Worm (Caenorhabditis elegans): ENCODE measurements around the gene C45B11.6.
A peak's percentile ranks its signal among the peaks of the same experiment; 100 is the strongest.

C45B11.6 gene

DNA sequence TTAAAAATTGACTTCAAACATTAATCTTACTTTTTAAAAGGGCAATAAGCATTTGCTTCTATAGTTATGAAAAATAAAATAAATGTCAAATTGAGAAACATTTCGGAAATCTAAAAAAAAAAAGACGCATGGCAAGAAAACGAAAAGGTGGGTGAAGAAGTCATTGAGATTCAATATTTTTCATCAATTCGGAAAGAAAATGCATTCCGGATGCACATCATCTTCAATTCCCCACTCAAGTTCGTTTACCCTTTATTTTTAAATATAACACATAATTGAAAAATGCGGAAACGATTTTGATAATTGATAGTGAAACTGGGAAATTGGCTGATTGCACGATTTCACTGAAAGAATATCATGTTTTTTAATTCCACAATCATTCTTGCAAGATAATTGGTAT is 41.4 kb upstream of the C45B11.6 start, which contains the start of gene F53B7.4:
Gene F53B7.4, minus strand, starts transcription at position 101 of the 400 bp plus-strand sequence.
- TF ChIP-seq nhr-90 (tag; optimal IDR thresholded peaks at IDR 0.05): no peak
- TF ChIP-seq him-1 (tag; optimal IDR thresholded peaks at IDR 0.05): no peak
- no peak for TF ChIP-seq bed-2 (GFP tag; IDR thresholded peaks at IDR 0.05)
- TF ChIP-seq F39B2.1 (GFP tag; IDR thresholded peaks at IDR 0.05): no peak
- TF ChIP-seq B0035.1 (tag; optimal IDR thresholded peaks at IDR 0.05): no peak
- no peak for TF ChIP-seq cebp-1 (GFP tag; IDR thresholded peaks at IDR 0.05)
- no peak for TF ChIP-seq cebp-1 (tag; optimal IDR thresholded peaks at IDR 0.05)
- no peak for TF ChIP-seq ztf-22 (GFP tag; optimal IDR thresholded peaks at IDR 0.05)
- no peak for TF ChIP-seq F10E7.11 (tag; optimal IDR thresholded peaks at IDR 0.05)
- TF ChIP-seq attf-5 (GFP tag; optimal IDR thresholded peaks at IDR 0.05): no peak
- TF ChIP-seq mcd-1 (GFP tag; IDR thresholded peaks at IDR 0.05): no peak
- no peak for TF ChIP-seq ekl-4 (GFP tag; IDR thresholded peaks at IDR 0.05)
- no peak for TF ChIP-seq gei-17 (GFP tag; optimal IDR thresholded peaks at IDR 0.05)
- no peak for TF ChIP-seq C17E4.6 (GFP tag; IDR thresholded peaks at IDR 0.05)
- TF ChIP-seq dpl-1 (GFP tag; optimal IDR thresholded peaks at IDR 0.05): no peak
- no peak for TF ChIP-seq hmg-20 (GFP tag; IDR thresholded peaks at IDR 0.05)
- TF ChIP-seq snpc-4 (GFP tag; optimal IDR thresholded peaks at IDR 0.05): no peak
- no peak for TF ChIP-seq snpc-4 (tag; optimal IDR thresholded peaks at IDR 0.05)
- no peak for TF ChIP-seq ceh-79 (tag; optimal IDR thresholded peaks at IDR 0.05)
- no peak for TF ChIP-seq F55B11.4 (tag; optimal IDR thresholded peaks at IDR 0.05; ENCODE audit: borderline replicate concordance, insufficient read depth)
- no peak for TF ChIP-seq somi-1 (GFP tag; optimal IDR thresholded peaks at IDR 0.05)

DNA sequence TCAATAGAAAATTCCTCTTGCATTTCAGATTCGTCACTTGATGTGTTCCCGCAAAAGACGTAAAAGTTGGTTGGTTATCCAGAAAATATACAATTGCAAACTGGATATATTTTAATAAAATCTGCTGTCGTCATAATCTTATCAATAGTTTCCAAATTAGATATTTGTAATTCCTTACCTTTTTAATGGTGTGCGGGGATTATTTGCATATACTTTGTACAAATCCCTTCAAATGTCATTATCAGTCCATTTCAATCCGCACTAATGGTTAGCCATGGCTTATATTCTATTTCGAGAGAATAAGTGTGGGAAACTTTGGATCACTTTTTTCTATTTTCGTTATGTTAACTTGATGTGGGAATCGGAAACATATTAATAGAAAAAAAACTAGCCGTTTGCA is 39.8 kb upstream of the C45B11.6 start:
- no peak for TF ChIP-seq lin-26 (GFP tag; IDR thresholded peaks at IDR 0.05)
- TF ChIP-seq ztf-28 (GFP tag; IDR thresholded peaks at IDR 0.05): no peak
- TF ChIP-seq K11D2.4 (GFP tag; IDR thresholded peaks at IDR 0.05): no peak
- no peak for TF ChIP-seq F57C9.4 (tag; optimal IDR thresholded peaks at IDR 0.05)
- TF ChIP-seq attf-5 (GFP tag; optimal IDR thresholded peaks at IDR 0.05): no peak
- TF ChIP-seq ceh-58 (GFP tag; IDR thresholded peaks at IDR 0.05): no peak

DNA sequence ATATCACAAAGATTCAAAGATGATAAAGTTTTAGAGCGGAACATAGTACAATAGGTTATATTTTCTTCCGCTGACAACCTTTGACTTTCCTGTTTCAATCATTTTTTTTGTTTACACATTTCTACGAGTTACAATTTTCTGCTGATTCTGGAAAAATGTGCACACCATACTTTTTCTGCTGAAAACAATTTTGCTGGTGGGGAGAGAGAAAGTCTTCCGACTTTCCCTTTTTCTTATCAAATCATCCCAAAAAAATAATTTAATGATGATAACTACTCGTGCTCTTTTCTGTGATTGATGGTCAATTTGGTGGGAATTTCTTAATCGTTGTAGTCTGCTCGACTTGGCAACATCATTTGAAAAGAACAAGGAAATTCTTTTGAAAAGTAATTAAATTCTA is 36.2 kb upstream of the C45B11.6 start:
- TF ChIP-seq ztf-25 (GFP tag; IDR thresholded peaks at IDR 0.05) (no peak), ceh-58 (GFP tag; IDR thresholded peaks at IDR 0.05) (no peak), lin-35 (GFP tag; optimal IDR thresholded peaks at IDR 0.05) (no peak), dox-1 (GFP tag; IDR thresholded peaks at IDR 0.05) (peak; percentile 30; the same call in 1 of the 2 replicates), sptf-2 (GFP tag; optimal IDR thresholded peaks at IDR 0.05) (no peak), lin-54 (GFP tag; optimal IDR thresholded peaks at IDR 0.05) (no peak), C17E4.6 (GFP tag; IDR thresholded peaks at IDR 0.05) (no peak), cebp-1 (GFP tag; IDR thresholded peaks at IDR 0.05) (no peak), cebp-1 (tag; optimal IDR thresholded peaks at IDR 0.05) (peak; percentile 2), nfya-1 (tag; optimal IDR thresholded peaks at IDR 0.05; ENCODE audit: borderline replicate concordance, insufficient read depth) (no peak), sdz-38 (tag; optimal IDR thresholded peaks at IDR 0.05) (no peak), F10E7.11 (tag; optimal IDR thresholded peaks at IDR 0.05) (no peak), let-526 (GFP tag; IDR thresholded peaks at IDR 0.05) (no peak), hmg-1.2 (GFP tag; IDR thresholded peaks at IDR 0.05) (no peak), xnd-1 (tag; optimal IDR thresholded peaks at IDR 0.05) (no peak), nhr-80 (tag; optimal IDR thresholded peaks at IDR 0.05) (peak; percentile 92), dpl-1 (GFP tag; optimal IDR thresholded peaks at IDR 0.05) (no peak), Y53F4B.3 (GFP tag; IDR thresholded peaks at IDR 0.05) (no peak), sea-2 (GFP tag; IDR thresholded peaks at IDR 0.05) (no peak), ccch-3 (GFP tag; optimal IDR thresholded peaks at IDR 0.05) (no peak)
